Worm (Caenorhabditis elegans): ENCODE measurements around the gene F57A8.1.
A peak's percentile ranks its signal among the peaks of the same experiment; 100 is the strongest.

ce11 chrV:10083999-10084468 is 46.9 kb downstream of the F57A8.1 start, which contains the start of gene nhr-12:
- TF ChIP-seq unc-62 (GFP tag; optimal IDR thresholded peaks at IDR 0.05) (no peak), tbx-2 (tag; optimal IDR thresholded peaks at IDR 0.05) (no peak), ceh-9 (tag; optimal IDR thresholded peaks at IDR 0.05) (no peak), ztf-4 (tag; optimal IDR thresholded peaks at IDR 0.05) (no peak), ztf-11 (tag; optimal IDR thresholded peaks at IDR 0.05) (no peak), ZK546.5 (tag; optimal IDR thresholded peaks at IDR 0.05) (no peak), ama-1 (optimal IDR thresholded peaks at IDR 0.05) (no peak), ceh-28 (tag; optimal IDR thresholded peaks at IDR 0.05) (peak; percentile 28), fkh-10 (GFP tag; optimal IDR thresholded peaks at IDR 0.05) (no peak), nhr-237 (tag; optimal IDR thresholded peaks at IDR 0.05) (no peak), lin-39 (tag; optimal IDR thresholded peaks at IDR 0.05) (no peak), snpc-4 (tag; optimal IDR thresholded peaks at IDR 0.05) (no peak), nhr-11 (tag; optimal IDR thresholded peaks at IDR 0.05) (peak; percentile 8)
